Worm (Caenorhabditis elegans): ENCODE data around the gene gsy-1.

- TF ChIP-seq lin-39 (tag; optimal IDR thresholded peaks at IDR 0.05): no peak
- no peak for TF ChIP-seq ceh-82 (tag; optimal IDR thresholded peaks at IDR 0.05)
- no peak for TF ChIP-seq egl-27 (tag; optimal IDR thresholded peaks at IDR 0.05)
- no peak for TF ChIP-seq nhr-237 (tag; optimal IDR thresholded peaks at IDR 0.05)
- no peak for TF ChIP-seq mdl-1 (tag; optimal IDR thresholded peaks at IDR 0.05)
- no peak for TF ChIP-seq mab-5 (tag; optimal IDR thresholded peaks at IDR 0.05)
Measured at ce11 chrII:12866079-12866478, 11.8 kb downstream of the gsy-1 start.
